Worm (Caenorhabditis elegans) whole organism, L4 larva: ENCODE measurements around the gene slmp-1.

Experiments
- aha-1 ChIP-seq: fragments of 150-350 bp; peaks from one replicate; lab custom pipeline; 2014; ENCODE audit warnings: missing biosample characterization, missing genetic modification characterization
- ama-1 ChIP-seq: fragments of 150-350 bp; optimal IDR thresholded peaks from 2 replicates; lab custom pipeline; 2014; ENCODE audit warnings: inconsistent platforms, mixed read lengths
- ceh-62 ChIP-seq: sonication (generic microtip); optimal IDR thresholded peaks from 2 replicates; lab custom pipeline; 2017; ENCODE audit warnings: missing biosample characterization, missing genetic modification characterization
- daf-12 ChIP-seq: fragments of 150-350 bp; optimal IDR thresholded peaks from 2 replicates; lab custom pipeline; 2014; ENCODE audit warnings: missing biosample characterization, missing genetic modification reagents, missing genetic modification characterization
- hlh-11 ChIP-seq: fragments of 200-800 bp; sonication (Bioruptor generic); optimal IDR thresholded peaks from 2 replicates; lab custom pipeline; 2018; ENCODE audit warnings: mild to moderate bottlenecking, missing genetic modification characterization, missing compliant biosample characterization
- lin-13 ChIP-seq: fragments of 150-350 bp; optimal IDR thresholded peaks from 2 replicates; lab custom pipeline; 2014; ENCODE audit warnings: missing biosample characterization, missing genetic modification reagents, missing genetic modification characterization
- nhr-25 ChIP-seq: sonication (generic microtip); optimal IDR thresholded peaks from 2 replicates; lab custom pipeline; 2017; ENCODE audit warnings: missing genetic modification characterization, mild to moderate bottlenecking, missing compliant biosample characterization, antibody characterized with exemption, moderate library complexity, borderline replicate concordance; ENCODE audit not compliant: insufficient read depth
- pha-4 ChIP-seq, 2 experiments: fragments of 150-350 bp in 1 of 2; fragments of 200-800 bp in 1 of 2; sonication (Bioruptor generic) in 1 of 2; IDR thresholded peaks in 1 of 2; optimal IDR thresholded peaks in 1 of 2; 2 replicates each; pipeline versions ENCODE4 v1.3.6 to Lab custom; 2014 to 2022; ENCODE audit warnings: missing genetic modification characterization in 2 of 2, missing genetic modification reagents in 2 of 2, missing biosample characterization in 1 of 2, missing compliant biosample characterization in 1 of 2
- php-3 ChIP-seq: fragments of 200-800 bp; sonication (Bioruptor generic); IDR thresholded peaks from 2 replicates; pipeline ENCODE4 v1.3.6; 2022; ENCODE audit warnings: missing genetic modification reagents, missing genetic modification characterization, missing compliant biosample characterization
- pqm-1 ChIP-seq: sonication (generic microtip); optimal IDR thresholded peaks from 2 replicates; lab custom pipeline; 2017; ENCODE audit warnings: missing biosample characterization, missing genetic modification characterization
- snpc-4 ChIP-seq: fragments of 150-350 bp; optimal IDR thresholded peaks from 2 replicates; lab custom pipeline; 2014; ENCODE audit warnings: missing biosample characterization, missing genetic modification characterization
- ztf-11 ChIP-seq: fragments of 150-350 bp; optimal IDR thresholded peaks from 2 replicates; lab custom pipeline; 2014; ENCODE audit warnings: missing biosample characterization, missing genetic modification characterization

ce11 chrIV:3234269-3234668 is 20.7 kb downstream of the slmp-1 start:
- TF ChIP-seq php-3 (GFP tag; lab: Robert Waterston, UW) (no peak), pha-4 (GFP tag; IDR thresholded peaks at IDR 0.05; lab: Robert Waterston, UW) (no peak), pha-4 (tag; optimal IDR thresholded peaks at IDR 0.05; lab: Kevin White, UChicago) (no peak), ceh-62 (tag; lab: Kevin White, UChicago) (no peak), daf-12 (tag; lab: Kevin White, UChicago) (no peak), aha-1 (no peak), ama-1 (no peak), ztf-11 (no peak), hlh-11 (peak; percentile 47), nhr-25 (peak; percentile 32), snpc-4 (tag; lab: Kevin White, UChicago) (no peak), lin-13 (no peak), pqm-1 (tag; lab: Kevin White, UChicago) (no peak)
